Worm (Caenorhabditis elegans): ENCODE measurements around the gene dph-1.

dph-1 gene

DNA sequence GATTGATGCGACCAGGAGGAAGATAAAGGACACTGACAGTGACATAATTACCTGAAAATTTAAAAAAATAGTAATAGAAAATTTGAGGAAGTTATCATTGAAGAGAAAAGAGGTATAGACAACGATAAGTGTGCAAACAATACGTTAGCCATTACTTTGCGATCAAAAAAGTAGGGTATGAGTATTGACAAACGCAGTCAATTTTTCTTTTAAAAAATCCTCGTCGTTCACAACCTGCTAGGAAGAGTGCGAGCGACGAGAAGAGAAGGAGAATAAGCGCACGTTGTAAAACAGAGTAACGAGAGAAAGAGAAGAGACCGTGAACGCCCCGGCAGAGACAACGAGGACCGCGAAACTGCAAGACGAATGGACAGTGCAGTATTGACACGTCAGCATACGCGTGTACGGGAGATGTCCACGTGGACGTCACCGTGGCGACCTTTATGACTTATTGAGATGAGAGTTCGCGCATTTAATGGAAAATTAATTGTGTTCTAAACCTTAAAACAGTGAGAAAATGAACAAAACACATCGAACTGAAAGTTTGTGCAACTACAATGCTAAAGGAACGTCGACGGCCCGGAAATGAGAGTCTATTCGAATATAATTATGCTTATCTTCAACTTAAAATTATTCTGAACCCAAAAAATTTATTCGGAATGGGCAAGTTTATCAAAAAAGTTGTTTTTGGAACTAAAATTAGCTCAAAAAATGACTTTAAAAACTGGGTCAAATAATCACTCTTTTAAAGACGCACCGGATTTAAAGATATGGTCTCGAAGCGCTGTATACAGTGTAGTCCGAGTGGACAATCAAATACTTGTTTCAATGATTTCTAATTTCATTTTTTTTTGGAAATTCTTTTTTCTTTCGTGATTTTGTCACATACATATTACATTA, 5.0 kb upstream of the dph-1 start, which contains the start of the genes pdi-1 and C14B1.2:
TSS of gene pdi-1 (minus strand) at position 51 of the 900 bp plus-strand sequence.
TSS of gene C14B1.2 (plus strand) at position 850 of the 900 bp plus-strand sequence.
- TF ChIP-seq unc-62 (GFP tag; optimal IDR thresholded peaks at IDR 0.05): no peak

ce11 chrIII:3703397-3703796, 3.3 kb upstream of the dph-1 start, which contains the start of gene C14B1.3:
C14B1.3 (plus strand) TSS chrIII:3703564.
- TF ChIP-seq unc-62 (GFP tag; optimal IDR thresholded peaks at IDR 0.05): no peak

DNA sequence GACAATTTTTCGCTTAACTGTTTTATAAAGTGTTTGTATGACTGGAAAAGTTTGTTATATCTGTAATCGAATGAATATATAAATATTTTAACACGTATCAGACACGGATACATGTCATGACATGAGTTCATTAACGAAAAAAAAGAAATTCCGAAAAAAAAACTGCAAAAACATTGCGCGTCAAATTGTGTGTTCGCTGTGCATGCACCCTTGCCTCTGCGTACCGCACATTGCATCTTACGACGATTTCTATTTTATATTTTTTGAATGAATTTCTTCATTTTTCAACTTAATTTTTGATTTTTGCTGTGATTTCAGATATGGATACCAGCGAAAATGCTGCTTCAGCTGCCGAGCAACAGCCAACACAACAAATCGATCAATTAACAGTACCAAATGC, 1.7 kb upstream of the dph-1 start, which contains the start of gene wdr-5.1:
TSS of gene wdr-5.1 (plus strand) at position 319 of the 400 bp plus-strand sequence.
- TF ChIP-seq unc-62 (GFP tag; optimal IDR thresholded peaks at IDR 0.05): no peak

ce11 chrIII:3709030-3709429, 2.3 kb downstream of the dph-1 start, which contains the start of gene alkb-8:
alkb-8 (plus strand) TSS chrIII:3709330.
- TF ChIP-seq unc-62 (GFP tag; optimal IDR thresholded peaks at IDR 0.05): no peak

ce11 chrIII:3713163-3713562, 6.5 kb downstream of the dph-1 start, which contains the start of gene nrde-1:
nrde-1 (plus strand) TSS chrIII:3713463.
- TF ChIP-seq unc-62 (GFP tag; optimal IDR thresholded peaks at IDR 0.05): no peak

DNA sequence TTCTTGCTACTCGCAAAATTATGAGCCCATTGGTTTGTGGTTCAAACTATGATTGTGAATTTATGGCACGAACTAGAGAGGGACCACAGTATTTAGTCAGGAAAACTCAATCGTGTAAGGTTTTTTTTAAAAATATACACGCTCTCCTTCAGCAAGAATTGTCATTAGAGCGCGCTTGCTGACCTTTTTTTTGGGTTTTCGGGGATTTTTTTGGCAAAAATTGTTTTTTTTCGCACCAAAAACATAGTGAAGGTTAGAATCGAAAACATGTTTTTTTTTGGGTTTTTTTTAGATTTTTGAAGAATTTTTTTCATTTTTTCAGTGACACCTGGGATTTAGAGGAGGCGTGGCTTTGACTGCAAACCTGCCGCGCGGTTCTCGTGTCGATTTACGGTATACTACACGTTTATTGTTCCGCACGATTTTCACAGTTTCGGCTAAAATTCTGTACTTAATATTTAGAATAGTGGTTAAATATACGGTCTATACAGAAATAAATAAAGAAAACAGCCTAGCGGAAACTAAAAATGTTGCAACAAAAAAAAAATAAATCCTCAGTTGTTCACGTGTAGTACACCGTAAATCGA, 9.5 kb downstream of the dph-1 start:
- no peak for TF ChIP-seq unc-62 (GFP tag; optimal IDR thresholded peaks at IDR 0.05)

DNA sequence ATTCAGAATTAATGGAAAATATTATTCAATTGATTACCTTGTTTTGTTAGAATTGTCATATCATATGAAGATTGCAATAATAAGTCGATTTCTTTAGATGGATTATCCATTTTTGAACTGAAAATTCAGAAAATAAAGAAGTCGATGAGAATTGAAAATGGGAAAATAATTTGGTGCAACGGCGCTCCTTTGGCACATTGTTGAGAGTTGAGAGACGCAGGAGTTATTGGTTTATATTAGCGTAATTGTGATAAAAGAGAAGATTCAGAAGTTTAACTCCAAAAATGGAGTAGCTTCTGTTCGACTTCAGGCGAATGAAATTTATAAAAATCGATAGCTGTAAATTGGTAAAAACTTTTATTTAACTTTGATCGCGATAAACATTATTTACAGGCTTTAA, 12.9 kb downstream of the dph-1 start, which contains the start of gene C14B1.8:
TSS of gene C14B1.8 (minus strand) at position 117 of the 400 bp plus-strand sequence.
- TF ChIP-seq unc-62 (GFP tag; optimal IDR thresholded peaks at IDR 0.05): no peak

DNA sequence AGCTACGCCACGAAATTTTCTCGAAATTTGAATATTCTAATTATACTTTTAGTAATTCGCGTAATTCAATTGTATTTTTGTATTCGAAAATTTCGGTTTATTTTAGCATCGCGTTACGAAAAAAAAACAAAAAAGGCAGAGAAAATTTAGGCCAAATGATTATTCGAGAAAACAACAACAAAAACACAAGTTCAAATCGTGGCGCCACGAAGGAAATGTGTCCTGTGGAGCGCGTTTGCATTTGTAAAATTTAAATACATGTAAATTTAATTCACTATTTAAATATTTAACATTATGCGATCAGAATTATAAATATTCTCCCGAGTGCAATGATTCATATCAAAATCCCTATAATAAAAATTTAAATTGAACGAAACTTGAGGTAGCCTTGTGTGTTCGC, 17.0 kb downstream of the dph-1 start:
- no peak for TF ChIP-seq unc-62 (GFP tag; optimal IDR thresholded peaks at IDR 0.05)

- TF ChIP-seq unc-62 (GFP tag; optimal IDR thresholded peaks at IDR 0.05): no peak
Observed at ce11 chrIII:3724880-3725279, 18.2 kb downstream of the dph-1 start, which contains the start of gene C14B1.12. C14B1.12 (minus strand) TSS chrIII:3724980.

ce11 chrIII:3726443-3726842, 19.8 kb downstream of the dph-1 start, which contains the start of gene gldi-5:
gldi-5 (minus strand) TSS chrIII:3726500.
- no peak for TF ChIP-seq unc-62 (GFP tag; optimal IDR thresholded peaks at IDR 0.05)

- no peak for TF ChIP-seq unc-62 (GFP tag; optimal IDR thresholded peaks at IDR 0.05)
Observed at ce11 chrIII:3729520-3729919, 22.8 kb downstream of the dph-1 start, which contains the start of gene F34D10.9. F34D10.9 (minus strand) TSS chrIII:3729620.

- TF ChIP-seq unc-62 (GFP tag; optimal IDR thresholded peaks at IDR 0.05): no peak
Observed at ce11 chrIII:3730475-3730874, 23.8 kb downstream of the dph-1 start, which contains the start of gene F34D10.8. F34D10.8 (plus strand) TSS chrIII:3730775.

ce11 chrIII:3734007-3734406, 27.3 kb downstream of the dph-1 start, which contains the start of gene F34D10.3:
F34D10.3 (plus strand) TSS chrIII:3734255.
- TF ChIP-seq unc-62 (GFP tag; optimal IDR thresholded peaks at IDR 0.05): no peak

ce11 chrIII:3734990-3735389, 28.3 kb downstream of the dph-1 start, which contains the start of gene evl-18:
evl-18 (minus strand) TSS chrIII:3735039.
- TF ChIP-seq unc-62 (GFP tag; optimal IDR thresholded peaks at IDR 0.05): no peak

- no peak for TF ChIP-seq unc-62 (GFP tag; optimal IDR thresholded peaks at IDR 0.05)
Observed at ce11 chrIII:3735509-3736255, 29.0 kb downstream of the dph-1 start.

All from whole organism, dauer.